Fruit fly (Drosophila melanogaster): Measurements from ENCODE around the gene sturkopf.

Gene sturkopf

DNA sequence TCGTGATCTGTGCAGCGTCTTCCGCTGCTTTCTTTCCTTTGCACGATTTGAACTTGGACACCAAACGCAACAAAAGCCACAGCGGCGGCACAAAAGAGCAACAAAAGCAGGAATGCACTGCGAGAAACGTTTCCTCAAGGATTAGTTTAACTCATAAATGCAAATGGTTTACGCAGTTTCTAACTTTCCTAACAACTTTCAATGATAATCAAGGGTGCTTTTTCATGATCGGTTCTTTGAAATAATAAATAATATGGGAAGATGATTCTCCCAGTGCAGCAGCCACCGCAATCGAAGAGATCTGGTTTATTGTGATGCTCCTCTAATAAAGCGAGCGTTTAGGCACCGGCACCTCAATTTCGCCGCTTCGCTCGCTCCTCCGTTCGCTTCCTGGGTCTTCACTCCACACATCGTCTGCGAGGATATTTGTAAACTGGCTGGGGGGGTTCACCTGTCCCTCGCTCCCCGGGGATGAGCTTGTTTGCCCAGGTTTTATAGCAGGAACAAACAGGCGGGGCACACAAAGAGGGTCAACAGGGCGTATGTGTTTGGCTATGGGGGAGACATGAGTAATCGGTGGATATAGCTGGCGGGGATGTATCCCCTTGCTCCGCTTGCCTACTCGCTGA lies 6.0 kb upstream of the sturkopf start (continued):
- TF ChIP-seq hkb (optimal IDR thresholded peaks at IDR 0.05), result no peak
- TF ChIP-seq hkb (GFP tag; IDR thresholded peaks at IDR 0.05), result peak; percentile 90
- TF ChIP-seq nerfin-2 (GFP tag; IDR thresholded peaks at IDR 0.05; ENCODE audit: partially characterized antibody), result no peak
- no peak for TF ChIP-seq Trl (optimal IDR thresholded peaks at IDR 0.05)
- peak; percentile 60 for TF ChIP-seq Trl (GFP tag; optimal IDR thresholded peaks at IDR 0.05)
- peak; percentile 53 to 84 for TF ChIP-seq Hr51 (GFP tag; optimal IDR thresholded peaks at IDR 0.05)
- TF ChIP-seq ken (GFP tag; IDR thresholded peaks at IDR 0.05), result peak; percentile 90
- TF ChIP-seq CG4854 (GFP tag; optimal IDR thresholded peaks at IDR 0.05), result peak; percentile 13
- TF ChIP-seq CG13775 (GFP tag; optimal IDR thresholded peaks at IDR 0.05), result peak; percentile 52
- TF ChIP-seq E2f1 (GFP tag; IDR thresholded peaks at IDR 0.05), result peak; percentile 76
- no peak for TF ChIP-seq Lpt (GFP tag; optimal IDR thresholded peaks at IDR 0.05)
- TF ChIP-seq nmo (GFP tag; optimal IDR thresholded peaks at IDR 0.05), result peak; percentile 85
- no peak for TF ChIP-seq Elba2 (GFP tag; optimal IDR thresholded peaks at IDR 0.05)
- TF ChIP-seq CG10366 (GFP tag; IDR thresholded peaks at IDR 0.05), result peak; percentile 81
- TF ChIP-seq stc (GFP tag; IDR thresholded peaks at IDR 0.05), result peak; percentile 88
- peak; percentile 79 to 83 for TF ChIP-seq chif (GFP tag; optimal IDR thresholded peaks at IDR 0.05)
- TF ChIP-seq sens (GFP tag), result peak; percentile 98
- TF ChIP-seq CG3407 (GFP tag; optimal IDR thresholded peaks at IDR 0.05), result peak; percentile 75
- TF ChIP-seq CG6689 (GFP tag; IDR thresholded peaks at IDR 0.05), result peak; percentile 84
- TF ChIP-seq CG8290 (GFP tag; optimal IDR thresholded peaks at IDR 0.05), result peak; percentile 14
- TF ChIP-seq CG8290 (tag; optimal IDR thresholded peaks at IDR 0.05), result peak in 1 of 2 experiments; percentile 71
- TF ChIP-seq CG2712 (tag; optimal IDR thresholded peaks at IDR 0.05), result peak; percentile 89
- peak; percentile 46 for TF ChIP-seq maf-S (GFP tag; optimal IDR thresholded peaks at IDR 0.05)
- peak; percentile 72 for TF ChIP-seq odd (GFP tag; optimal IDR thresholded peaks at IDR 0.05)
- TF ChIP-seq Hmr (GFP tag; optimal IDR thresholded peaks at IDR 0.05), result no peak
- peak; percentile 85 for TF ChIP-seq gem (tag; optimal IDR thresholded peaks at IDR 0.05)
- TF ChIP-seq CG2120 (GFP tag; optimal IDR thresholded peaks at IDR 0.05), result peak; percentile 16
- no peak for TF ChIP-seq mirr (GFP tag; optimal IDR thresholded peaks at IDR 0.05)
- TF ChIP-seq sc (optimal IDR thresholded peaks at IDR 0.05), result no peak
- peak; percentile 72 for TF ChIP-seq sc (GFP tag; optimal IDR thresholded peaks at IDR 0.05)
- TF ChIP-seq shn (GFP tag; optimal IDR thresholded peaks at IDR 0.05), result peak; percentile 47
- TF ChIP-seq stwl (tag; optimal IDR thresholded peaks at IDR 0.05), result no peak
- peak; percentile 24 to 72 for TF ChIP-seq Pdp1 (GFP tag; optimal IDR thresholded peaks at IDR 0.05)
- peak; percentile 19 for TF ChIP-seq CG2116 (GFP tag; optimal IDR thresholded peaks at IDR 0.05)
- TF ChIP-seq CG1024 (GFP tag; IDR thresholded peaks at IDR 0.05), result peak; percentile 78
- TF ChIP-seq CG17359 (tag; optimal IDR thresholded peaks at IDR 0.05), result peak; percentile 92
- TF ChIP-seq slbo (GFP tag; IDR thresholded peaks at IDR 0.05), result peak; percentile 48; the same call in 1 of the 2 replicates
- peak; percentile 95 for TF ChIP-seq ci (GFP tag; IDR thresholded peaks at IDR 0.05)
- peak; percentile 38; the same call in 1 of the 2 replicates for TF ChIP-seq gt (GFP tag; IDR thresholded peaks at IDR 0.05)
- TF ChIP-seq Nf-YC (tag; optimal IDR thresholded peaks at IDR 0.05), result no peak
- peak; percentile 84 for TF ChIP-seq CG4424 (GFP tag; optimal IDR thresholded peaks at IDR 0.05)
- TF ChIP-seq CG30020 (tag; optimal IDR thresholded peaks at IDR 0.05), result no peak
- no peak for TF ChIP-seq CG15479 (GFP tag; optimal IDR thresholded peaks at IDR 0.05)
- peak; percentile 69 for TF ChIP-seq CG18599 (GFP tag; optimal IDR thresholded peaks at IDR 0.05)
- peak; percentile 85 for TF ChIP-seq oc (tag; optimal IDR thresholded peaks at IDR 0.05)
- peak; percentile 25 for TF ChIP-seq CG13123 (GFP tag; optimal IDR thresholded peaks at IDR 0.05)
- TF ChIP-seq CG14965 (GFP tag; optimal IDR thresholded peaks at IDR 0.05; ENCODE audit: borderline replicate concordance), result no peak
- TF ChIP-seq CG11560 (tag; IDR thresholded peaks at IDR 0.05), result no peak
- TF ChIP-seq CG9797 (GFP tag; optimal IDR thresholded peaks at IDR 0.05), result no peak
- no peak for TF ChIP-seq zen2 (GFP tag; IDR thresholded peaks at IDR 0.05; ENCODE audit: partially characterized antibody)
- TF ChIP-seq Aef1 (GFP tag; IDR thresholded peaks at IDR 0.05), result peak; percentile 64

Measured in whole organism, embryonic.